Fruit fly (Drosophila melanogaster) whole organism, adult: Measurements from ENCODE around the gene Zip102B.

ENCODE experiments used
- CG12768 ChIP-seq: fragments of 200-800 bp; sonication (Bioruptor generic); optimal IDR thresholded peaks from 2 replicates; lab custom pipeline; 2017; ENCODE audit warnings: missing biosample characterization, missing genetic modification characterization, mild to moderate bottlenecking, moderate library complexity, missing genetic modification reagents
- CG14711 ChIP-seq: fragments of 200-800 bp; sonication (Bioruptor generic); optimal IDR thresholded peaks from 2 replicates; lab custom pipeline; 2018; ENCODE audit warnings: missing biosample characterization, mild to moderate bottlenecking, missing genetic modification characterization, moderate library complexity
- CG1620 ChIP-seq: fragments of 200-800 bp; sonication (Bioruptor generic); optimal IDR thresholded peaks from 2 replicates; lab custom pipeline; 2016; ENCODE audit warnings: missing biosample characterization, missing genetic modification characterization
- CG5204 ChIP-seq: fragments of 200-800 bp; sonication (Bioruptor generic); optimal IDR thresholded peaks from 2 replicates; lab custom pipeline; 2016; ENCODE audit warnings: missing biosample characterization, missing genetic modification characterization
- CG7045 ChIP-seq: fragments of 200-800 bp; sonication (Bioruptor generic); optimal IDR thresholded peaks from 2 replicates; lab custom pipeline; 2017; ENCODE audit warnings: missing biosample characterization, mild to moderate bottlenecking, missing genetic modification characterization
- Crg-1 ChIP-seq: fragments of 200-800 bp; sonication (Bioruptor generic); optimal IDR thresholded peaks from 2 replicates; lab custom pipeline; 2016; ENCODE audit warnings: missing biosample characterization, missing genetic modification characterization
- Hr96 ChIP-seq: fragments of 200-800 bp; sonication (Bioruptor generic); optimal IDR thresholded peaks from 2 replicates; lab custom pipeline; 2016; ENCODE audit warnings: missing biosample characterization, missing genetic modification characterization
- Mnt ChIP-seq: fragments of 200-800 bp; sonication (Bioruptor generic); optimal IDR thresholded peaks from 2 replicates; lab custom pipeline; 2016; ENCODE audit warnings: missing biosample characterization, mild to moderate bottlenecking, missing genetic modification characterization
- cic ChIP-seq: fragments of 200-800 bp; sonication (Bioruptor generic); optimal IDR thresholded peaks from 2 replicates; lab custom pipeline; 2017; ENCODE audit warnings: missing biosample characterization, mild to moderate bottlenecking, missing genetic modification characterization, moderate library complexity
- ovo ChIP-seq: fragments of 200-800 bp; sonication (Bioruptor generic); optimal IDR thresholded peaks from 2 replicates; lab custom pipeline; 2016; ENCODE audit warnings: missing biosample characterization, missing genetic modification characterization
- pad ChIP-seq: fragments of 200-800 bp; sonication (Bioruptor generic); optimal IDR thresholded peaks from 3 replicates; lab custom pipeline; 2017; ENCODE audit warnings: missing biosample characterization, missing genetic modification characterization, mild to moderate bottlenecking, moderate library complexity, missing genetic modification reagents
- tj ChIP-seq: fragments of 200-800 bp; sonication (Bioruptor generic); optimal IDR thresholded peaks from 3 replicates; lab custom pipeline; 2017; ENCODE audit warnings: missing biosample characterization, mild to moderate bottlenecking, missing genetic modification characterization, moderate library complexity
- toe ChIP-seq: fragments of 200-800 bp; sonication (Bioruptor generic); optimal IDR thresholded peaks from 2 replicates; lab custom pipeline; 2016; ENCODE audit warnings: missing biosample characterization, missing genetic modification characterization

dm6 chr4:313696-314104, at the start of gene Zip102B:
- no peak for TF ChIP-seq Mnt (GFP tag; lab: Kevin White, UChicago)
- no peak for TF ChIP-seq CG7045 (GFP tag; lab: Kevin White, UChicago)
- no peak for TF ChIP-seq cic (GFP tag; lab: Kevin White, UChicago)
- no peak for TF ChIP-seq CG5204 (GFP tag; lab: Kevin White, UChicago)
- no peak for TF ChIP-seq Crg-1
- no peak for TF ChIP-seq tj
- no peak for TF ChIP-seq toe
- TF ChIP-seq CG1620: no peak
- TF ChIP-seq CG12768 (GFP tag; lab: Kevin White, UChicago): no peak
- peak; percentile 9 for TF ChIP-seq CG14711
- no peak for TF ChIP-seq ovo (GFP tag; lab: Kevin White, UChicago)
- TF ChIP-seq Hr96: no peak
- TF ChIP-seq pad (GFP tag; lab: Kevin White, UChicago): no peak
